Fruit fly (Drosophila melanogaster): ENCODE measurements around the gene CG1116.

Gene CG1116

dm6 chr3R:5213309-5213708 is 6.1 kb upstream of the CG1116 start:
- TF ChIP-seq Dif (GFP tag; optimal IDR thresholded peaks at IDR 0.05; ENCODE audit: partially characterized antibody), result peak; percentile 21
- TF ChIP-seq usp (GFP tag; optimal IDR thresholded peaks at IDR 0.05), result no peak
- TF ChIP-seq pan (optimal IDR thresholded peaks at IDR 0.05), result no peak
- TF ChIP-seq h (GFP tag; optimal IDR thresholded peaks at IDR 0.05), result no peak
- no peak for TF ChIP-seq Hr83 (GFP tag; optimal IDR thresholded peaks at IDR 0.05; ENCODE audit: poor library complexity, severe bottlenecking)
- no peak for TF ChIP-seq CG32264 (GFP tag; optimal IDR thresholded peaks at IDR 0.05)
- TF ChIP-seq Rel (GFP tag; optimal IDR thresholded peaks at IDR 0.05), result no peak
- TF ChIP-seq Rel (tag; optimal IDR thresholded peaks at IDR 0.05), result peak; percentile 32

dm6 chr3R:5214162-5214916 is 5.1 kb upstream of the CG1116 start:
- TF ChIP-seq CrebA (GFP tag; optimal IDR thresholded peaks at IDR 0.05; ENCODE audit: borderline replicate concordance), result no peak
- TF ChIP-seq dl (GFP tag; optimal IDR thresholded peaks at IDR 0.05; ENCODE audit: insufficient read depth in 1 of 2, partially characterized antibody in 2 of 2), result no peak
- TF ChIP-seq tai (GFP tag; optimal IDR thresholded peaks at IDR 0.05), result no peak
- no peak for TF ChIP-seq ey (GFP tag; optimal IDR thresholded peaks at IDR 0.05)
- peak; percentile 32 for TF ChIP-seq psq (GFP tag; optimal IDR thresholded peaks at IDR 0.05)
- no peak for TF ChIP-seq Myc (optimal IDR thresholded peaks at IDR 0.05)
- no peak for TF ChIP-seq dmrt93B (GFP tag; optimal IDR thresholded peaks at IDR 0.05)

- no peak for TF ChIP-seq usp (GFP tag; optimal IDR thresholded peaks at IDR 0.05)
- TF ChIP-seq sv (GFP tag; optimal IDR thresholded peaks at IDR 0.05), result peak; percentile 88
- peak; percentile 91 for TF ChIP-seq woc (GFP tag; optimal IDR thresholded peaks at IDR 0.05)
- TF ChIP-seq tai (GFP tag; optimal IDR thresholded peaks at IDR 0.05), result no peak
- TF ChIP-seq CG32264 (GFP tag; optimal IDR thresholded peaks at IDR 0.05), result peak; percentile 83
- peak; percentile 26 for TF ChIP-seq Rel (GFP tag; optimal IDR thresholded peaks at IDR 0.05)
- TF ChIP-seq Rel (tag; optimal IDR thresholded peaks at IDR 0.05), result peak; percentile 59
- peak; percentile 22 to 93 for TF ChIP-seq foxo (GFP tag; optimal IDR thresholded peaks at IDR 0.05)
- no peak for TF ChIP-seq Abd-B (GFP tag; optimal IDR thresholded peaks at IDR 0.05)
- no peak for TF ChIP-seq dl (GFP tag; optimal IDR thresholded peaks at IDR 0.05; ENCODE audit: insufficient read depth in 1 of 2, partially characterized antibody in 2 of 2)
- TF ChIP-seq CG9705 (GFP tag; optimal IDR thresholded peaks at IDR 0.05), result peak; percentile 76
- peak; percentile 94 for TF ChIP-seq br (GFP tag; optimal IDR thresholded peaks at IDR 0.05)
- TF ChIP-seq HLH106 (tag; optimal IDR thresholded peaks at IDR 0.05), result peak; percentile 92
- TF ChIP-seq jim (GFP tag; optimal IDR thresholded peaks at IDR 0.05), result peak; percentile 98
- TF ChIP-seq CrebA (GFP tag; optimal IDR thresholded peaks at IDR 0.05; ENCODE audit: borderline replicate concordance), result no peak
- TF ChIP-seq brk (GFP tag; optimal IDR thresholded peaks at IDR 0.05), result no peak
- TF ChIP-seq Dfd (GFP tag; optimal IDR thresholded peaks at IDR 0.05), result no peak
- no peak for TF ChIP-seq Dif (GFP tag; optimal IDR thresholded peaks at IDR 0.05; ENCODE audit: partially characterized antibody)
- TF ChIP-seq fru (GFP tag; optimal IDR thresholded peaks at IDR 0.05), result peak; percentile 92
- TF ChIP-seq OdsH (GFP tag; optimal IDR thresholded peaks at IDR 0.05), result peak; percentile 89
- peak; percentile 89 for TF ChIP-seq psq (GFP tag; optimal IDR thresholded peaks at IDR 0.05)
- no peak for TF ChIP-seq N (GFP tag; optimal IDR thresholded peaks at IDR 0.05)
- TF ChIP-seq Mio (GFP tag; optimal IDR thresholded peaks at IDR 0.05), result peak; percentile 72
- TF ChIP-seq sage (GFP tag; optimal IDR thresholded peaks at IDR 0.05), result peak; percentile 81
- TF ChIP-seq pan (optimal IDR thresholded peaks at IDR 0.05), result no peak
- peak; percentile 90 for TF ChIP-seq dsf (GFP tag; optimal IDR thresholded peaks at IDR 0.05; ENCODE audit: borderline replicate concordance)
- no peak for TF ChIP-seq lola (GFP tag; optimal IDR thresholded peaks at IDR 0.05)
- peak; percentile 78 for TF ChIP-seq dmrt93B (GFP tag; optimal IDR thresholded peaks at IDR 0.05)
- TF ChIP-seq Hnf4 (GFP tag; optimal IDR thresholded peaks at IDR 0.05), result peak; percentile 91
- peak; percentile 92 for TF ChIP-seq rgr (GFP tag; optimal IDR thresholded peaks at IDR 0.05)
- TF ChIP-seq GATAd (GFP tag; optimal IDR thresholded peaks at IDR 0.05), result no peak
- TF ChIP-seq Hr78 (GFP tag; optimal IDR thresholded peaks at IDR 0.05), result no peak
- TF ChIP-seq Sp1 (GFP tag; optimal IDR thresholded peaks at IDR 0.05), result peak; percentile 89
- TF ChIP-seq Hr83 (GFP tag; optimal IDR thresholded peaks at IDR 0.05; ENCODE audit: poor library complexity, severe bottlenecking), result peak; percentile 100
- TF ChIP-seq ey (GFP tag; optimal IDR thresholded peaks at IDR 0.05), result peak; percentile 93
- TF ChIP-seq Jra (GFP tag; optimal IDR thresholded peaks at IDR 0.05), result peak; percentile 93
- no peak for TF ChIP-seq Myc (optimal IDR thresholded peaks at IDR 0.05)
- no peak for TF ChIP-seq Vsx2 (GFP tag; optimal IDR thresholded peaks at IDR 0.05; ENCODE audit: partially characterized antibody)
- TF ChIP-seq h (GFP tag; optimal IDR thresholded peaks at IDR 0.05), result peak; percentile 91
These were observed 3.8 kb upstream of the CG1116 start for dm6 chr3R:5215334-5216307.
